Fruit fly (Drosophila melanogaster) whole organism, embryonic: Measurements from ENCODE around the gene CRAT.

Source experiments
- CG34422 ChIP-seq: fragments of 200-800 bp; sonication (Bioruptor generic); IDR thresholded peaks from 3 replicates; pipeline ENCODE4 v1.3.6; 2022; ENCODE audit warnings: missing biosample characterization, missing genetic modification characterization
- CG4360 ChIP-seq: fragments of 200-800 bp; sonication (Bioruptor generic); IDR thresholded peaks from 2 replicates; pipeline ENCODE4 v1.3.6; 2022; ENCODE audit warnings: missing biosample characterization, missing genetic modification characterization
- CG7271 ChIP-seq: fragments of 200-800 bp; sonication (Bioruptor generic); optimal IDR thresholded peaks from 2 replicates; lab custom pipeline; 2018; ENCODE audit warnings: missing biosample characterization, mild to moderate bottlenecking, missing genetic modification characterization, moderate library complexity

DNA sequence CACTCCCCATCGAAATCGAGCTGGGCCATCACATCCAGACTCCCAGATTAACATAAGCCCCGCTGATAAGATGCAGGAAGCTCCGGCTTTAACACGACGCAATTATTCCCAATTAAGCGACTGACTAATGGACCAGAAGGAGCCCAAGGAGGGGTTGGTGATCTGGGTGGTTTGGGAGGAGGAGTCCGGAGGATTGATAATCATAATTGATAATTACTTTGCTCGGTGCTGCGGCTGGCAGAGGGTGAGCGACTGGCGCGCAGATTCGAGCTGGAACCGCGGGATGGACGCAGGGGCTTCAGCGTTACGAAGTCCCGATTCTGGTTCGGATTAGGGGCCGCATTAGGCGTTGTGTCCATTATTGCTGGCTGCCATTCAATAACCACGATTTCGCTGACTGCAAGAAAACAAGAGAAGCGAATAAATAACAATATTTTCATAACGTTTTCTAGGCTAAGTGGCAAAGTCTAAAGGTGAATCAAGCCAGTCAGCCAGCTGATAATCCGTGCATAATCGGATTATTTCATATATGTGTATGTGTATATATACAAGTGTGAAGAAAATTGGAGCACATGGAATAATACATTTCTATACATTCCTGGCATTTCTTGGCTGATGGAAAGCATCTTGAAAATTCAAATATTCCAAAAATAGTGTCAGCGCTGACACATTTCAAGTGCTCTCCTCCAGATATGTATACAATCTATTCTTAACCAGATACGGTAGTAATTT, 17.8 kb upstream of the CRAT start:
- TF ChIP-seq CG34422 (GFP tag; lab: Robert Waterston, UW) (no peak), CG4360 (GFP tag; lab: Robert Waterston, UW) (no peak), CG7271 (tag; lab: Kevin White, UChicago) (no peak)
